Worm (Caenorhabditis elegans) whole organism, mixed stage, embryonic: Measurements from ENCODE around the gene F08H9.3.

Source experiments
- ceh-39 ChIP-seq: fragments of 150-350 bp; optimal IDR thresholded peaks from 2 replicates; lab custom pipeline; 2014; ENCODE audit warnings: missing biosample characterization, missing genetic modification characterization
- cnd-1 ChIP-seq: fragments of 200-800 bp; sonication (Bioruptor generic); optimal IDR thresholded peaks from 2 replicates; lab custom pipeline; 2018; ENCODE audit warnings: mild to moderate bottlenecking, missing genetic modification characterization, missing compliant biosample characterization
- elt-1 ChIP-seq: sonication (generic microtip); optimal IDR thresholded peaks from 2 replicates; lab custom pipeline; 2017; ENCODE audit warnings: missing genetic modification characterization, mild to moderate bottlenecking, missing compliant biosample characterization, antibody characterized with exemption, moderate library complexity, borderline replicate concordance; ENCODE audit not compliant: insufficient read depth
- flh-1 ChIP-seq: fragments of 200-800 bp; sonication (Bioruptor generic); optimal IDR thresholded peaks from 2 replicates; lab custom pipeline; 2018; ENCODE audit warnings: mild to moderate bottlenecking, missing genetic modification characterization, moderate library complexity, missing compliant biosample characterization
- ham-2 ChIP-seq: fragments of 200-800 bp; sonication (Bioruptor generic); optimal IDR thresholded peaks from 2 replicates; lab custom pipeline; 2018; ENCODE audit warnings: mild to moderate bottlenecking, missing genetic modification characterization, missing compliant biosample characterization
- nhr-28 ChIP-seq: fragments of 150-350 bp; optimal IDR thresholded peaks from 2 replicates; lab custom pipeline; 2014; ENCODE audit warnings: missing biosample characterization, missing genetic modification characterization
- pha-4 ChIP-seq: fragments of 150-350 bp; optimal IDR thresholded peaks from 2 replicates; lab custom pipeline; 2018; ENCODE audit warnings: missing biosample characterization, missing genetic modification reagents, missing genetic modification characterization
- sem-2 ChIP-seq: fragments of 200-800 bp; sonication (Bioruptor generic); optimal IDR thresholded peaks from 2 replicates; lab custom pipeline; 2018; ENCODE audit warnings: mild to moderate bottlenecking, missing genetic modification characterization, missing compliant biosample characterization
- sptf-1 ChIP-seq: sonication (generic microtip); optimal IDR thresholded peaks from 2 replicates; lab custom pipeline; 2017; ENCODE audit warnings: mild to moderate bottlenecking, missing genetic modification characterization, moderate library complexity, missing compliant biosample characterization
- tbx-8 ChIP-seq: fragments of 200-800 bp; sonication (Bioruptor generic); optimal IDR thresholded peaks from 2 replicates; lab custom pipeline; 2018; ENCODE audit warnings: mild to moderate bottlenecking, missing genetic modification characterization, moderate library complexity, missing compliant biosample characterization
- unc-120 ChIP-seq: sonication (generic microtip); optimal IDR thresholded peaks from 2 replicates; lab custom pipeline; 2017; ENCODE audit warnings: missing genetic modification characterization, missing compliant biosample characterization; ENCODE audit not compliant: poor library complexity, severe bottlenecking
- unc-39 ChIP-seq: fragments of 150-350 bp; optimal IDR thresholded peaks from 2 replicates; lab custom pipeline; 2014; ENCODE audit warnings: missing biosample characterization, missing genetic modification characterization
- unc-62 ChIP-seq: fragments of 150-350 bp; optimal IDR thresholded peaks from 2 replicates; lab custom pipeline; 2014; ENCODE audit warnings: missing biosample characterization, missing genetic modification reagents, missing genetic modification characterization
- zip-8 ChIP-seq: fragments of 150-350 bp; optimal IDR thresholded peaks from 2 replicates; lab custom pipeline; 2014; ENCODE audit warnings: missing biosample characterization, missing genetic modification characterization

Gene F08H9.3

DNA sequence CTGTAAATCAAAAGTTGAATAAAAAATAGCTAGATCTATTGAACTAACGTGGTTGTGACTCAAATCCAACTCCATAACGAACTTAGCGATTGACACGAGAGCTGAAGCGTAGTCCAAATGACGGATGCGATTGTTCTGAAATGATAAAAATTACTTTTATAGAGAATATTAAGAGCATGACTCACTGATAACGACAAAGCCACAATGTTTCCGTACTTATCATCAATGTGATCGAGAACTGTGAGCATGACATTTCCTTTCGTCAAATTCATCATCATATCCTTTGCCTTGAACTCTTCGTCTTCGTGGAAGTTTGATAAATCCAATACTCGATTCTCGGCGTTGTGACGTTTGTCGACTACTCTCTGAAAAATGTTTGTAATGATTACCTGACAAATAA lies 49.1 kb downstream of the F08H9.3 start:
- TF ChIP-seq sptf-1 (tag; lab: Kevin White, UChicago) (no peak), tbx-8 (GFP tag; lab: Kevin White, UChicago) (no peak), zip-8 (no peak), elt-1 (no peak), ceh-39 (tag; lab: Kevin White, UChicago) (no peak), ham-2 (GFP tag; lab: Kevin White, UChicago) (no peak), flh-1 (GFP tag; lab: Kevin White, UChicago) (no peak), cnd-1 (no peak), pha-4 (tag; lab: Kevin White, UChicago) (no peak), sem-2 (GFP tag; lab: Kevin White, UChicago) (no peak), unc-39 (tag; lab: Kevin White, UChicago) (no peak), unc-120 (no peak), unc-62 (no peak)

DNA sequence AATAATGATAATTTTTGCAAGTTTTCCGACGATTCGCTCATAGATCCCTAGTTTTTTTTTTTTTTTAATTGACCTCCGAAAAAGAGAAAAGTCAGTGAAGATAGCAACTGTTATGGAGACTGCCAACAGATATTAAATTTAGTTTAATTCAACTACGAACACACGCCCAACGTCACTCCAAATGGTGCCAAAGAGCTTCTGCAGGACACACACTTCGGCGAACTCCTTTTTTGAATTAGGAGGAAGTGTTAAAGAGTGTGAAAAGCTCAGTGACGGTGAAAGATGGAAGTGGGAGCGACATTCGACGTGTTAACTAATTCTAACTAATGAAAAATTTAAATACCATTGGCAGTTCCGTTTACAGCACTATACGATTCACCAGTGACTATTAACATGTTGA lies 51.1 kb downstream of the F08H9.3 start:
- TF ChIP-seq nhr-28 (tag; lab: Kevin White, UChicago) (no peak), unc-62 (no peak), tbx-8 (GFP tag; lab: Kevin White, UChicago) (no peak)
